Worm (Caenorhabditis elegans): ENCODE results near the gene nlr-1.

- TF ChIP-seq blmp-1 (tag; optimal IDR thresholded peaks at IDR 0.05): no peak
- no peak for TF ChIP-seq tlp-1 (tag; optimal IDR thresholded peaks at IDR 0.05)
These were observed 49.4 kb downstream of the nlr-1 start for ce11 chrIV:12128708-12129107.

All from whole organism, L1 larva.